Worm (Caenorhabditis elegans): Measurements from ENCODE around the gene mes-4.

mes-4 gene

DNA sequence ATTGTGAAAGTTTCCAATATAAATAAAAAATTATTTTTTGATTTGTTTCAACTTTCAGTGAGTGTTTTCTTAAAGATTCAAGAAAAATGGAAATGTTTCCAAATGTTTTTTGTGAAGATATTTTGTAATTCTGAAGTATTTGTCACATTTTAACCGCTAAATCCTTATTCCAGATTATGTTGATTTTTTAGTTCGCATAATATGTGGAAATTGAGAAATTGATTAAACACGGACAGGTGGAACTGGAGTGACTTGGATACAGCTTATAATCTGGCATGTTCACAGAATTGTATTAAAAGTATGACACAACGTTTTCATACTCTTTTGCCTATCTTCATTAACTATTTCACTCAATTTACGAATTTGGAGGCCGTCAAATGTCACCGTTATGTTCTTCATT is 18.1 kb upstream of the mes-4 start, which contains the start of gene lurp-3:
Gene lurp-3, plus strand, starts transcription at position 301 of the 400 bp plus-strand sequence.
- TF ChIP-seq F16B12.6 (tag; optimal IDR thresholded peaks at IDR 0.05) (no peak), unc-62 (GFP tag; optimal IDR thresholded peaks at IDR 0.05) (no peak), fkh-10 (GFP tag; optimal IDR thresholded peaks at IDR 0.05) (no peak), egl-13 (tag; optimal IDR thresholded peaks at IDR 0.05) (no peak), unc-130 (tag; optimal IDR thresholded peaks at IDR 0.05) (no peak), irx-1 (tag; optimal IDR thresholded peaks at IDR 0.05) (no peak), C16A3.4 (tag; optimal IDR thresholded peaks at IDR 0.05) (no peak), hlh-17 (GFP tag; optimal IDR thresholded peaks at IDR 0.05; ENCODE audit: borderline replicate concordance) (no peak), xbp-1 (tag; optimal IDR thresholded peaks at IDR 0.05) (no peak), nhr-47 (tag; optimal IDR thresholded peaks at IDR 0.05) (no peak), nhr-90 (tag; optimal IDR thresholded peaks at IDR 0.05; ENCODE audit: poor library complexity) (no peak), Y116A8C.19 (tag; optimal IDR thresholded peaks at IDR 0.05; ENCODE audit: borderline replicate concordance) (no peak), ztf-4 (tag; optimal IDR thresholded peaks at IDR 0.05) (no peak), ceh-90 (tag; optimal IDR thresholded peaks at IDR 0.05) (no peak), mef-2 (tag; optimal IDR thresholded peaks at IDR 0.05) (no peak), elt-3 (tag; optimal IDR thresholded peaks at IDR 0.05) (no peak), dpl-1 (GFP tag; optimal IDR thresholded peaks at IDR 0.05) (no peak), sup-37 (GFP tag; optimal IDR thresholded peaks at IDR 0.05) (no peak), hpl-2 (GFP tag; optimal IDR thresholded peaks at IDR 0.05) (no peak)

DNA sequence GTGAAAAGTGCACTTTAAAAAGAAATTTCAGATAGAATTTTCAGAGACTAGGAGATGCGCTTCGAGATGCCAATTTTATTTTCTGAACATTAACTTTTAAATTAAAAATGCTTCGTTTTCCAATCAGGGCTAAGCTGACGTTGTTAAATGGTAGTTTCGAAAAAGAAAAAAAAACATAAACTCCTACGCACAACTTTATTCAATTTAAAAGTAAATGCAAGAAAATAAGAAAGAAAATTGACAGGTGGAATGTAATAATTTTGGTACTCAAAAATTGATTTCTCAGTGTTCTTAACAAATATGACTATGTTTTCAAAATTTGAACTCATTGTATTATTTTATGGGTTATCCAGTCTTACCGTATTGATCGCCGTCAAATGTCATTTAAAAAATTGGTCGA is 16.0 kb upstream of the mes-4 start, which contains the start of gene lurp-2:
Gene lurp-2, plus strand, starts transcription at position 301 of the 400 bp plus-strand sequence.
- TF ChIP-seq unc-98 (GFP tag; IDR thresholded peaks at IDR 0.05) (no peak), fkh-8 (tag; optimal IDR thresholded peaks at IDR 0.05) (no peak), lir-3 (tag; optimal IDR thresholded peaks at IDR 0.05; ENCODE audit: poor library complexity) (no peak), ceh-88 (GFP tag; IDR thresholded peaks at IDR 0.05) (no peak), dsc-1 (tag; optimal IDR thresholded peaks at IDR 0.05) (no peak), lin-14 (GFP tag; optimal IDR thresholded peaks at IDR 0.05) (no peak), nhr-84 (tag; optimal IDR thresholded peaks at IDR 0.05) (no peak), ztf-4 (tag; optimal IDR thresholded peaks at IDR 0.05) (no peak), pax-3 (tag; optimal IDR thresholded peaks at IDR 0.05) (no peak), hpl-2 (GFP tag; optimal IDR thresholded peaks at IDR 0.05) (no peak), vab-15 (tag; optimal IDR thresholded peaks at IDR 0.05) (no peak), sox-4 (tag; optimal IDR thresholded peaks at IDR 0.05) (no peak)

DNA sequence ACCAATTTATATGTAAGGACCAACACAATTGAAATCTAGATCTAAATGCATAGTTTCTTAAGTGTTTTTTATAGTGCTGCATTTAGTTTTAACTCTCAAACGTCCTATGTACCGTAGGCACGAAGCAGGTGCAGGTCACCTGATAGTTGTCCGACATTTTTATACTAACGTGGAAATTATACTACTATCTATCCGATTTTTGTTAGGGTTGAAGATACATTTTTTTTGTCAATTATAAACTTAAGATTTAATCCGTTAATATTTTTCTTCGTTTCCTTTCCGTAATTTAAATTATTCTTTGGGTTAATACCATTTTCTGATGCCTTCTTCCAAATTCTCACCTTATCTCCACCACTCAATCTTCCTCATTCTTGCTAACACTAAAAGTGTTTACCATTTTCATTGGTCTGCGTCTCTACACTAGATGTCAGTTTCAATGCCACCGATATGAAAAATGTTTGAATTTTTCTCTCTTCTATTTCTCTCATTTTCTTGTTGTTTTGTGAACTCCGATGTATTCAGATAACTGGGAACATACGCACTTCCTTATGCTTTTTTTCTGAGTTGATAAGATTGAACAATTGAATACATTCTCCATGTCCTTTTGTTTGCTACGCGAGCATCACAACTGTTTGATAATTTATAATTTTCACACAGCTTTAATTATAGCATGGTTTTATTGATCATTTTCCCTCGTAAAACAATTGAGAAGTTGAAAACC is 8.0 kb upstream of the mes-4 start, which contains the start of gene Y2H9A.4:
Gene Y2H9A.4, plus strand, starts transcription at position 671 of the 721 bp plus-strand sequence.
- peak; percentile 48 for TF ChIP-seq blmp-1 (tag; optimal IDR thresholded peaks at IDR 0.05)
- TF ChIP-seq unc-62 (GFP tag; optimal IDR thresholded peaks at IDR 0.05), result no peak
- no peak for TF ChIP-seq ceh-63 (GFP tag; optimal IDR thresholded peaks at IDR 0.05)
- TF ChIP-seq sup-37 (GFP tag; optimal IDR thresholded peaks at IDR 0.05), result no peak
- peak; percentile 80 for TF ChIP-seq nhr-85 (tag)
- TF ChIP-seq efl-1 (optimal IDR thresholded peaks at IDR 0.05), result peak in 1 of 2 experiments; percentile 4
- no peak for TF ChIP-seq efl-1 (GFP tag; optimal IDR thresholded peaks at IDR 0.05 in 1 of 2)
- peak; percentile 5 to 37 for TF ChIP-seq lsy-2 (tag; optimal IDR thresholded peaks at IDR 0.05)
- TF ChIP-seq mep-1 (tag; optimal IDR thresholded peaks at IDR 0.05), result no peak
- TF ChIP-seq dpl-1 (GFP tag; optimal IDR thresholded peaks at IDR 0.05), result no peak
- no peak for TF ChIP-seq sptf-1 (tag; optimal IDR thresholded peaks at IDR 0.05)
- no peak for TF ChIP-seq nhr-12 (tag; optimal IDR thresholded peaks at IDR 0.05)
- TF ChIP-seq Y116A8C.19 (tag; optimal IDR thresholded peaks at IDR 0.05; ENCODE audit: borderline replicate concordance), result no peak
- no peak for TF ChIP-seq ceh-82 (tag; optimal IDR thresholded peaks at IDR 0.05)
- peak; percentile 49 for TF ChIP-seq snu-23 (GFP tag; optimal IDR thresholded peaks at IDR 0.05)
- no peak for TF ChIP-seq elt-3 (tag; optimal IDR thresholded peaks at IDR 0.05)
- TF ChIP-seq aha-1 (tag; optimal IDR thresholded peaks at IDR 0.05), result no peak
- TF ChIP-seq nhr-20 (tag; optimal IDR thresholded peaks at IDR 0.05), result peak; percentile 46
- TF ChIP-seq lin-15B (tag; optimal IDR thresholded peaks at IDR 0.05), result no peak
- TF ChIP-seq rnt-1 (tag; optimal IDR thresholded peaks at IDR 0.05), result peak; percentile 13
- TF ChIP-seq lin-14 (GFP tag; optimal IDR thresholded peaks at IDR 0.05), result no peak
- no peak for TF ChIP-seq nhr-19 (GFP tag; conservative IDR thresholded peaks at IDR 0.05)
- TF ChIP-seq nhr-47 (tag; optimal IDR thresholded peaks at IDR 0.05), result no peak
- TF ChIP-seq unc-98 (GFP tag; IDR thresholded peaks at IDR 0.05), result no peak
- TF ChIP-seq vab-15 (tag; optimal IDR thresholded peaks at IDR 0.05), result no peak
- TF ChIP-seq nhr-71 (tag; optimal IDR thresholded peaks at IDR 0.05), result peak; percentile 38
- TF ChIP-seq alr-1 (tag; optimal IDR thresholded peaks at IDR 0.05; ENCODE audit: borderline replicate concordance), result no peak
- TF ChIP-seq nhr-11 (tag; optimal IDR thresholded peaks at IDR 0.05), result no peak

Data from whole organism, L1 larva.